Worm (Caenorhabditis elegans) whole organism, late embryonic: ENCODE measurements around the gene ZC416.2.

Source experiments
- K02D7.2 ChIP-seq: sonication (generic microtip); optimal IDR thresholded peaks from 2 replicates; lab custom pipeline; 2017; ENCODE audit warnings: mild to moderate bottlenecking, missing genetic modification characterization, missing compliant biosample characterization
- pha-4 ChIP-seq: fragments of 150-350 bp; optimal IDR thresholded peaks from 2 replicates; lab custom pipeline; 2018; ENCODE audit warnings: missing biosample characterization, missing genetic modification reagents, missing genetic modification characterization

DNA sequence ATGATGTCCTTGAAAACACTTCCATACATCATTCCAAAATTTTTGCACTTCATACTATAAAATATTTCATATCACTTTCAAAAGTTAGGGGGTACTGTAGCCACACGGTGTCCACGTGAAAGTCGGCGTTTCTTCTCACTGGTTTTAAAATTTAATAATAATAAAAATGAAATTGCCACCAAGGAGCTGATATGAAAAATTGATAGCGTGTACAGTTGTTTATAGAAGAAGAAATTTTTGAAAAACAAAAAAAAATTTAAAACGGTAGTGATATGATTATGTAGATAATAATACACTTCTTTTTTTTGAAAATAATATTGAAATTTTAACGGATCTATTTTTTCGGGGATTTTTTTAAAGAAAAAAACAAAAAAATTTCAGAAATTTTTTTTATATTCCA lies 26.5 kb downstream of the ZC416.2 start:
- TF ChIP-seq K02D7.2, result no peak
- no peak for TF ChIP-seq pha-4 (tag; lab: Kevin White, UChicago)
